Worm (Caenorhabditis elegans): ENCODE results near the gene M02D8.2.

- TF ChIP-seq med-1 (GFP tag; optimal IDR thresholded peaks at IDR 0.05; ENCODE audit: insufficient read depth) (no peak), ref-1 (GFP tag; conservative IDR thresholded peaks at IDR 0.05) (no peak), flt-1 (GFP tag; IDR thresholded peaks at IDR 0.05) (no peak)
Measured at ce11 chrX:8762927-8763326, 23.5 kb downstream of the M02D8.2 start.
